Worm (Caenorhabditis elegans) whole organism, L4 larva: Measurements from ENCODE around the gene suex-2.

Experiments
- egl-27 ChIP-seq: sonication (generic microtip); optimal IDR thresholded peaks from 3 replicates; lab custom pipeline; 2017; ENCODE audit warnings: missing biosample characterization, missing genetic modification reagents, missing genetic modification characterization
- lin-1 ChIP-seq: fragments of 200-800 bp; sonication (Bioruptor generic); IDR thresholded peaks from 2 replicates; pipeline ENCODE4 v1.3.6; 2022; ENCODE audit warnings: missing genetic modification reagents, missing genetic modification characterization, missing compliant biosample characterization
- lsy-2 ChIP-seq, 2 experiments: fragments of 150-350 bp in 1 of 2; sonication (generic microtip) in 1 of 2; optimal IDR thresholded peaks; 2 replicates each; lab custom pipeline; 2014 to 2017; ENCODE audit warnings: missing biosample characterization in 2 of 2, missing genetic modification characterization in 2 of 2
- nhr-48 ChIP-seq: sonication (generic microtip); optimal IDR thresholded peaks from 2 replicates; lab custom pipeline; 2016; ENCODE audit warnings: mild to moderate bottlenecking, missing genetic modification characterization, missing compliant biosample characterization
- nhr-76 ChIP-seq: fragments of 150-350 bp; optimal IDR thresholded peaks from 2 replicates; lab custom pipeline; 2014; ENCODE audit warnings: missing biosample characterization, missing genetic modification characterization
- snpc-4 ChIP-seq: fragments of 150-350 bp; optimal IDR thresholded peaks from 2 replicates; lab custom pipeline; 2014; ENCODE audit warnings: missing biosample characterization, missing genetic modification characterization
- spr-3 ChIP-seq: fragments of 200-800 bp; sonication (Bioruptor generic); optimal IDR thresholded peaks from 2 replicates; lab custom pipeline; 2018; ENCODE audit warnings: mild to moderate bottlenecking, missing genetic modification characterization, missing compliant biosample characterization
- ztf-11 ChIP-seq: fragments of 150-350 bp; optimal IDR thresholded peaks from 2 replicates; lab custom pipeline; 2014; ENCODE audit warnings: missing biosample characterization, missing genetic modification characterization

DNA sequence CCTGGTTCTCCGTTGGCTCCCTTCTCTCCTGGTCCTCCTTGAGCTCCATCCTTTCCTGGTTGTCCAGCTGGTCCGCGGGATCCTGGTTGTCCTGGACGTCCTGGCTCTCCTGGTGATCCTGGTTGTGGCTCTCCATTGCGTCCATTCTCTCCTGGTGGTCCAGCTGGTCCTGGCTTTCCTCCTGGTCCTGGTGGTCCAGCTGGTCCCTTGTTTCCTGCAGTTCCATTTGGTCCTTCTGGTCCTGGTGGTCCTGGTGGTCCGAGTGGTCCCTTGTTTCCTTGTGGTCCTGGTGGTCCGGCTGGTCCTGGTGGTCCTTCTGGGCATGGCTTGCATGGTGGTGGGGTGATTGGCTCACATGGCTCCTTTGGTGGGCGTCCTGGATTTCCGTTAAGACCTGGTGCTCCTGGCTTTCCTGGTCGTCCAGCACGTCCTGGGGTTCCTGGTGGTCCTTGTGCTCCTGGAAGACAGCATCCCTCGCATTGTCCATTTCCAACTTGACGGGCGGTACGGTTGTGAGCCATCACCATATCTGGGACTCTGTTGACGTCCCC is 11.0 kb downstream of the suex-2 start:
- TF ChIP-seq nhr-48 (tag; lab: Kevin White, UChicago), result no peak
- no peak for TF ChIP-seq spr-3 (GFP tag; lab: Kevin White, UChicago)
- TF ChIP-seq ztf-11 (tag; lab: Kevin White, UChicago), result no peak
- no peak for TF ChIP-seq lin-1
- TF ChIP-seq nhr-76, result no peak
- TF ChIP-seq egl-27 (tag; lab: Kevin White, UChicago), result no peak
- TF ChIP-seq snpc-4 (tag; lab: Kevin White, UChicago), result no peak
- TF ChIP-seq lsy-2 (tag; optimal IDR thresholded peaks at IDR 0.05; lab: Kevin White, UChicago), result no peak
